Worm (Caenorhabditis elegans): ENCODE results near the gene glrx-22.

DNA sequence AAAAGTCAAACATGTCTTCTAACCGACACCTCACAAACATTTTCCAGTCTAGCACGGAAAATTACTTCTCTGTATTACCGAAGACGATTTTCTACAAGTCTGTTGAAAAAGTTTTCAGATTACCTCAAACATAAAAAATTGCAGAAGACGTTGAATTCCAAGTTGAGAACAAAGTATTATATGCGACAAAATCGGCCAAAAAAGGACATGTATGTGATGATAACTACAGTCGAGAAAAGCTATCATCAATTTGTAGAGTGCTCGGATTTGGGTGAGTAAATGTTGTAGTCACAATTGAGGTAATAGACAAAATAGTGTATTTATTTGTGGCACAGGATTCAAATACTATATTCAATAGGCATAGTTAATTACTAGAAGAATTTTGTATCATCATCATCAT is 7.8 kb upstream of the glrx-22 start:
- TF ChIP-seq snpc-4 (tag; optimal IDR thresholded peaks at IDR 0.05) (no peak), nhr-237 (tag; optimal IDR thresholded peaks at IDR 0.05) (no peak), unc-62 (GFP tag; optimal IDR thresholded peaks at IDR 0.05) (no peak), mdl-1 (tag; optimal IDR thresholded peaks at IDR 0.05) (no peak), tbx-2 (tag; optimal IDR thresholded peaks at IDR 0.05) (no peak), ama-1 (optimal IDR thresholded peaks at IDR 0.05) (no peak), ztf-11 (tag; optimal IDR thresholded peaks at IDR 0.05) (no peak), elt-2 (tag; optimal IDR thresholded peaks at IDR 0.05) (no peak), nhr-28 (tag; optimal IDR thresholded peaks at IDR 0.05) (no peak), ceh-82 (tag; optimal IDR thresholded peaks at IDR 0.05) (no peak), egl-27 (tag; optimal IDR thresholded peaks at IDR 0.05) (no peak), ceh-28 (tag; optimal IDR thresholded peaks at IDR 0.05) (no peak), R02D3.7 (tag; optimal IDR thresholded peaks at IDR 0.05) (no peak), nhr-11 (tag; optimal IDR thresholded peaks at IDR 0.05) (no peak)
